Worm (Caenorhabditis elegans): ENCODE results near the gene ZK757.2.

The ZK757.2 gene

DNA sequence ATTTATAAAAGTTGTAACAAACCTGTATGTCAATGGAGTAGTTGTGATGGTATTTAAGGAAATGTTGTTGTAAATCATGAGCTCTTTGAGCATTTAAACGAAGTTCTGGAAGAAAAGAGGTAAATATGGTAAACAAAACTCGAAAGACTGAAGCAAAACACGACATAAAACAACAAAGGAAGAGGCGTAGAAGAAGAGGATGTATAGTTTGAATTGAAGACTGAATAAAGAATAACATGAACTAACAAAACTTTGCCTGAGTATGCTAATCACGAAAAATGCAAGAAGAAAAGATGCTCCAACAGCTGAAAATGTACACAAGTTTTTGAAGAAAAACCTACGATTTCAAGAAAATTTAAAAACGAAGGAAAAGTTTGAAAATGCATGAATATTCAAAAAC is 7.7 kb downstream of the ZK757.2 start, which contains the start of gene ZK757.1:
Gene ZK757.1, minus strand, starts transcription at position 101 of the 400 bp plus-strand sequence.
- TF ChIP-seq fkh-10 (GFP tag; optimal IDR thresholded peaks at IDR 0.05) = no peak
- TF ChIP-seq K02D7.2 (tag; optimal IDR thresholded peaks at IDR 0.05) = no peak
- no peak for TF ChIP-seq unc-86 (tag; optimal IDR thresholded peaks at IDR 0.05)
- TF ChIP-seq ceh-45 (GFP tag; IDR thresholded peaks at IDR 0.05) = no peak
- no peak for TF ChIP-seq ceh-19 (GFP tag; optimal IDR thresholded peaks at IDR 0.05)
- TF ChIP-seq nhr-232 (tag; optimal IDR thresholded peaks at IDR 0.05) = no peak
- TF ChIP-seq sox-4 (tag; optimal IDR thresholded peaks at IDR 0.05) = no peak
- TF ChIP-seq madf-2 (tag; optimal IDR thresholded peaks at IDR 0.05) = no peak
- no peak for TF ChIP-seq zip-5 (tag; optimal IDR thresholded peaks at IDR 0.05)
- no peak for TF ChIP-seq ceh-18 (tag; optimal IDR thresholded peaks at IDR 0.05)
- no peak for TF ChIP-seq fkh-6 (tag; optimal IDR thresholded peaks at IDR 0.05)
- TF ChIP-seq sox-2 (GFP tag; IDR thresholded peaks at IDR 0.05) = no peak
- no peak for TF ChIP-seq K09A11.1 (tag; optimal IDR thresholded peaks at IDR 0.05; ENCODE audit: insufficient read depth)
- TF ChIP-seq mec-3 (tag; optimal IDR thresholded peaks at IDR 0.05; ENCODE audit: borderline replicate concordance) = no peak
- no peak for TF ChIP-seq C38D4.7 (GFP tag; optimal IDR thresholded peaks at IDR 0.05)

DNA sequence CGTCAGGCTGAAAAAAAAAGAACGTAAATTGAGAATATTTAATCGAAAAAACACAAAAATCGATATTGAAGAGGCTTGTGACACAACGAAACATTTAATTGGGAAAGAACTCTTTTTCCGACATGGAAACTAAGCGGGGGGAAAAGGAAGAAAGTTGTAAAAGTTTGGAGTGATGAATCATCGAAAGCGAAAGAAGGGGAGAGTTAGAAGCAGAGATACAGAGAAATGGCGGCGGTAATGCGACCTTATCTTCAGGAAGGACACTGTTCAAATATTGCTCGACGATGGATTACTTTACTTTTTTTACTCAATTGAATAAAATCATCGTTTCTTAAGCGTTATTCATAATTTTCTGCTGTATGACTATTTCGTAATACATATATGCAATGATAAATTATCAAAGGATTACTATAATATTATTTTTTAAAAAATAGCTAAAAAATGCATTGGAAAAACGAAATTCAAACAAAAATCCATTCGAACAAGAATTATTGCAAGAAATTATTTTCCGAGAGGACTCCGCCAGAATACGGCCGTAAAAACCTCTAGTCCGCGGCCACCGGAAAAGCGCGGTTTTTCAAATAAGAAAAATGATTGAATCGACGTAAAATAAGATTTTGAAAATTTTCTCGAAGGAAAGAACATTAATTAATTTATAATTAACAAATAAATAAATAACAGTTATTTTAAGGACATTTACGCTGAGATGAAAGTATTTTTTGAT is 10.8 kb downstream of the ZK757.2 start, which contains the start of gene dhhc-4:
Gene dhhc-4, minus strand, starts transcription at position 13 of the 724 bp plus-strand sequence.
- TF ChIP-seq ceh-2 (tag; optimal IDR thresholded peaks at IDR 0.05) = peak; percentile 91
- TF ChIP-seq tbx-7 (tag; optimal IDR thresholded peaks at IDR 0.05) = peak; percentile 79
- no peak for TF ChIP-seq eyg-1 (tag; optimal IDR thresholded peaks at IDR 0.05)
- TF ChIP-seq pqm-1 (tag; optimal IDR thresholded peaks at IDR 0.05) = no peak
- no peak for TF ChIP-seq sox-4 (tag; optimal IDR thresholded peaks at IDR 0.05)
- peak; percentile 91 for TF ChIP-seq ets-4 (tag; optimal IDR thresholded peaks at IDR 0.05)
- TF ChIP-seq hlh-6 (tag; optimal IDR thresholded peaks at IDR 0.05) = peak; percentile 13
- TF ChIP-seq Y22D7AL.16 (tag; optimal IDR thresholded peaks at IDR 0.05) = no peak
- TF ChIP-seq ceh-24 (tag; optimal IDR thresholded peaks at IDR 0.05) = no peak
- TF ChIP-seq gmeb-2 (tag; optimal IDR thresholded peaks at IDR 0.05) = peak; percentile 8
- TF ChIP-seq pat-9 (tag; optimal IDR thresholded peaks at IDR 0.05) = no peak
- TF ChIP-seq ceh-22 (tag; optimal IDR thresholded peaks at IDR 0.05) = no peak
- no peak for TF ChIP-seq npax-4 (tag; optimal IDR thresholded peaks at IDR 0.05)
- no peak for TF ChIP-seq mec-3 (tag; optimal IDR thresholded peaks at IDR 0.05; ENCODE audit: borderline replicate concordance)
- peak; percentile 23 for TF ChIP-seq fax-1 (tag; optimal IDR thresholded peaks at IDR 0.05)
- no peak for TF ChIP-seq lin-11 (tag; optimal IDR thresholded peaks at IDR 0.05)
- TF ChIP-seq ttx-3 (tag; optimal IDR thresholded peaks at IDR 0.05) = peak; percentile 46
- no peak for TF ChIP-seq madf-2 (tag; optimal IDR thresholded peaks at IDR 0.05)
- TF ChIP-seq fkh-6 (tag; optimal IDR thresholded peaks at IDR 0.05) = no peak
- peak; percentile 70 for TF ChIP-seq zip-5 (tag; optimal IDR thresholded peaks at IDR 0.05)
- no peak for TF ChIP-seq pax-1 (tag; optimal IDR thresholded peaks at IDR 0.05)
- no peak for TF ChIP-seq ceh-48 (tag; optimal IDR thresholded peaks at IDR 0.05)
- TF ChIP-seq C08G9.2 (tag; optimal IDR thresholded peaks at IDR 0.05) = peak; percentile 92
- TF ChIP-seq K09A11.1 (tag; optimal IDR thresholded peaks at IDR 0.05; ENCODE audit: insufficient read depth) = no peak
- no peak for TF ChIP-seq hlh-30 (tag; optimal IDR thresholded peaks at IDR 0.05; ENCODE audit: insufficient read depth)
- no peak for TF ChIP-seq hlh-13 (GFP tag; optimal IDR thresholded peaks at IDR 0.05)
- TF ChIP-seq dve-1 (tag; optimal IDR thresholded peaks at IDR 0.05) = no peak
- no peak for TF ChIP-seq ztf-16 (tag; optimal IDR thresholded peaks at IDR 0.05)
- no peak for TF ChIP-seq ceh-6 (GFP tag; optimal IDR thresholded peaks at IDR 0.05)
- no peak for TF ChIP-seq odd-2 (tag; optimal IDR thresholded peaks at IDR 0.05)
- TF ChIP-seq elt-4 (tag; optimal IDR thresholded peaks at IDR 0.05) = no peak
- peak; percentile 10 for TF ChIP-seq rnt-1 (tag; optimal IDR thresholded peaks at IDR 0.05)
- TF ChIP-seq ceh-14 (tag; optimal IDR thresholded peaks at IDR 0.05) = peak; percentile 74
- TF ChIP-seq pros-1 (tag; optimal IDR thresholded peaks at IDR 0.05) = no peak
- TF ChIP-seq fkh-10 (GFP tag; optimal IDR thresholded peaks at IDR 0.05) = no peak
- TF ChIP-seq ama-1 (optimal IDR thresholded peaks at IDR 0.05) = no peak
- no peak for TF ChIP-seq pag-3 (tag; optimal IDR thresholded peaks at IDR 0.05; ENCODE audit: borderline replicate concordance)
- TF ChIP-seq hlh-15 (tag; optimal IDR thresholded peaks at IDR 0.05) = no peak
- TF ChIP-seq lim-6 (tag; optimal IDR thresholded peaks at IDR 0.05) = no peak
- TF ChIP-seq hlh-8 (tag; optimal IDR thresholded peaks at IDR 0.05) = peak; percentile 81
- no peak for TF ChIP-seq unc-42 (tag; optimal IDR thresholded peaks at IDR 0.05)
- TF ChIP-seq syd-9 (tag; optimal IDR thresholded peaks at IDR 0.05) = no peak

Measured in whole organism, late embryonic.